Worm (Caenorhabditis elegans): ENCODE results near the gene unc-7.

Gene unc-7

DNA sequence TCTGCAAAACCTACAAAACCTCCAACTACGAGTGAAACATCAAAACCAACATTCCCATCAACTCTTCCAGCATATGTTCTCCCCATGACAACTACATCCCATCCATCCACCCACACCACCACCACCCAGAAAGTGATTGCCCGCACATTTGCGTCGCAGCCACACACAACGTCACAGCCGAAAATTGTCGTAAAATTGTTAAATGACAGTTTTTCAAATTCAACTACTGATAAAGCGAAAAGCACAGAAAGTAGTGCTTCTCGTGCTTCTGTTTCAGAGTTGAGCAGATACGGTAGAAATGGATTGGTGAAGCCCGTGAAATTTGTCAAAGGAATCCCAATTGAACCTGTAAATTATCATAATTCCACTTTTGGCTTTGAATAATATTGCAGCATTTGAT is 59.8 kb downstream of the unc-7 start:
- TF ChIP-seq nhr-237 (tag; optimal IDR thresholded peaks at IDR 0.05) (no peak), elt-2 (tag; optimal IDR thresholded peaks at IDR 0.05) (peak; percentile 50)

DNA sequence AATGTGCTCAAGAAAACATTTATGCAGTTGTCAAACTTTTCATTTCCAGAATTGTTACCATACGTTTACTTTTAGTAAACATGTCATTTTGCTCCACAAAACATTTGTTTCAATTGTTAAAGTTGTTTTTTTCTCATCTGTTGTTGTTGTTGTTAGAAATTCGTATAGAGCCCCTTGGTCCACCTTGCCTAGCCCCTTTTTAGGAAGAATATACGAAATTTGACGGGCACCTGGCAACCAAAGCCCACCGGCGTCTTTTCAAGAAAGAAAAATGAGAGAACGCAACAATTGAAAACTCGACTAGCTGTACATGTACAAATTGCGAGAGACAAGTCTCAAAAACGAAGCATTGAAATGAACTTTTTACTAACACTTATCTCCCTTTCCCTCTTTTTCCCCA is 63.1 kb downstream of the unc-7 start, which contains the start of gene F09B12.5:
Gene F09B12.5 (plus strand): TSS at position 301 of the 400 bp plus-strand sequence.
- TF ChIP-seq hmg-11 (tag; optimal IDR thresholded peaks at IDR 0.05): no peak
- no peak for TF ChIP-seq pha-4 (tag; optimal IDR thresholded peaks at IDR 0.05)
- no peak for TF ChIP-seq elt-3 (tag; optimal IDR thresholded peaks at IDR 0.05)
- TF ChIP-seq eor-1 (tag; optimal IDR thresholded peaks at IDR 0.05): no peak
- TF ChIP-seq skn-1 (tag; optimal IDR thresholded peaks at IDR 0.05): no peak
- no peak for TF ChIP-seq egl-5 (tag; optimal IDR thresholded peaks at IDR 0.05)
- no peak for TF ChIP-seq ceh-82 (tag; optimal IDR thresholded peaks at IDR 0.05)
- no peak for TF ChIP-seq lin-39 (tag; optimal IDR thresholded peaks at IDR 0.05)
- no peak for TF ChIP-seq aly-2 (tag; optimal IDR thresholded peaks at IDR 0.05)

DNA sequence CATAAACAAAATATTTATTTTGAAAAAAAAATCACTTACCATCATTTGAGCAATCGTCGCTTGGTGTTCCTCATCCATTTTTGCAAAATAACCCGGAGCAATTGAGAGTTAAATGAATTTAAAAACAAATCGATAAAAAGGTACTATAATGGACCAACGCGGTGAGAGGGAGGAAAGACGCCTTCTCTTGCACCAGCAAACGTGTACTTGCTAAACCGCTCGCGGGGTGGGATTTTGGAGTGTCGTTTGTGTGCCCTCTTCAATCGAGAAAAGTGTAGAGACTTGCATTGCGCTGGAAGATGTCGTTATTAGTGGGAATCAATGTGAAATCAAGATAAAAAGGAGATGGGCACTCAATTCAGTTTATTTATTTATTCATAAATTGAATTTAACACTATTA is 63.7 kb downstream of the unc-7 start, which contains the start of gene H40L08.1:
Gene H40L08.1 (minus strand): TSS at position 292 of the 400 bp plus-strand sequence.
- TF ChIP-seq nhr-237 (tag; optimal IDR thresholded peaks at IDR 0.05) (no peak), elt-2 (tag; optimal IDR thresholded peaks at IDR 0.05) (peak; percentile 15), snpc-4 (tag; optimal IDR thresholded peaks at IDR 0.05) (peak; percentile 42), hmg-11 (tag; optimal IDR thresholded peaks at IDR 0.05) (peak; percentile 63), mdl-1 (tag; optimal IDR thresholded peaks at IDR 0.05) (no peak), nfya-1 (tag; optimal IDR thresholded peaks at IDR 0.05; ENCODE audit: insufficient read depth) (peak; percentile 32)

DNA sequence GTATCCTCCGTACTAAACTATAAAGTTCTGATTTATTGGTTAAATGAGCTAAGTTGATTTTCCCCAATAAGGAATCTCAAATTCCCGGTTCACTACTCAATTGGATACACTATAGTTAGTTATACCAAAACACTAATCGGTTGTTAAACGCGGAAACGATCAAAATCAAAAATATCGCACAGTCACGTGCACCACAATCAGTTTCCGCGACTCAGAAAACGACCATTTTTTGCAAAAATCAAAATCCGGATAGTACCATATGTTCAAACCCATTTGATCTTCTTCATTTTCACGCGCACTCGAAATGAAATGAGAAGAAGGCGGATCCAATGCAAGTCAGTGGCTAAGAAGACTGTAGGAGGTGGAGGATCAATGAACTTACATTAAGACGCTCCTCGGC is 66.1 kb downstream of the unc-7 start:
- TF ChIP-seq nhr-43 (tag; optimal IDR thresholded peaks at IDR 0.05; ENCODE audit: poor library complexity, severe bottlenecking) (peak; percentile 45), ama-1 (optimal IDR thresholded peaks at IDR 0.05) (peak; percentile 30), lin-15B (tag; optimal IDR thresholded peaks at IDR 0.05) (no peak), nhr-28 (tag; optimal IDR thresholded peaks at IDR 0.05) (no peak)

DNA sequence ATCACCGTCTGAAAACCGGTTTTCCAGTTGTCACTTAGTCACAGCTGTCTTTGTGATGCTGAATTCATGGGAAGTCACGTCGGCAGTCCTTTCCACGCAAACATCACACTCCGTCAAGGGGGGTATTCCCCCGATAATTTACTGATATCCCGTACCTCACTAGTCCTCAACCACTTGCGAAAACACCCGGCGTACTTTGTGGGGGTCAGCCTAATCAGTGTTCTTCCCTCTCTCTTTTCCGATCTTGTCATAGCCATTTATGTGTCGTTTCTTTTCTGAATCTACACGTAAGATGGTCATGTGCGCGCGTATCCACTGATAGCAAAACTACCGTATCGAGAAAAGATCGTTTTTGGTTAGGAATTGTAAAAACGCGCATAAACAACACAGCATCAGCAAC is 68.1 kb downstream of the unc-7 start:
- TF ChIP-seq nhr-23 (tag; optimal IDR thresholded peaks at IDR 0.05) (peak; percentile 71), nhr-43 (tag; optimal IDR thresholded peaks at IDR 0.05; ENCODE audit: poor library complexity, severe bottlenecking) (peak; percentile 86), eor-1 (tag; optimal IDR thresholded peaks at IDR 0.05) (no peak), nhr-25 (tag; optimal IDR thresholded peaks at IDR 0.05) (peak; percentile 81), elt-3 (tag; optimal IDR thresholded peaks at IDR 0.05) (peak in 2 of 3 experiments; percentile 16 to 62), lin-39 (tag; optimal IDR thresholded peaks at IDR 0.05) (no peak), tbx-2 (tag; optimal IDR thresholded peaks at IDR 0.05) (peak; percentile 50)

DNA sequence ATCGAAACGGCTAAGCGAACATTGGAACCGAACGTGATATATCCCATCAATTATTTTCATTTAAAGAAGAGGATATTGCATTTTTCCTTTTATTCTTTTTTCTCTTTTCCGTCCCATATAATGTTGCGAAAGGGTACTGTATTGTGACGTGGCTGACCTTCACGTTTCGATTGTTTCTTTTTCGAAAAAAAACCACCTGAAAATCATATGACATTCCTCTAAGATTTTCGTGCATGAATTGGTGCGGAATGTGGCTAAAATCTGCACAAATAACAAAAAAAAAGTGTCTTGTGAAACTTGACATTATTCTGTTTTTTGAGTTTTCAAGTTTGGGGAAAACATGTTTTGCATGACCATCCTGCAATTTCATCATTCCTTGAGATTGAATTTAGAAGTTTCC is 69.3 kb downstream of the unc-7 start:
- no peak for TF ChIP-seq ztf-4 (tag; optimal IDR thresholded peaks at IDR 0.05)
- peak; percentile 2 for TF ChIP-seq ama-1 (optimal IDR thresholded peaks at IDR 0.05)
- no peak for TF ChIP-seq ztf-11 (tag; optimal IDR thresholded peaks at IDR 0.05)
- no peak for TF ChIP-seq nhr-11 (tag; optimal IDR thresholded peaks at IDR 0.05)
- no peak for TF ChIP-seq fos-1 (tag; optimal IDR thresholded peaks at IDR 0.05)
- TF ChIP-seq skn-1 (tag; optimal IDR thresholded peaks at IDR 0.05): no peak

DNA sequence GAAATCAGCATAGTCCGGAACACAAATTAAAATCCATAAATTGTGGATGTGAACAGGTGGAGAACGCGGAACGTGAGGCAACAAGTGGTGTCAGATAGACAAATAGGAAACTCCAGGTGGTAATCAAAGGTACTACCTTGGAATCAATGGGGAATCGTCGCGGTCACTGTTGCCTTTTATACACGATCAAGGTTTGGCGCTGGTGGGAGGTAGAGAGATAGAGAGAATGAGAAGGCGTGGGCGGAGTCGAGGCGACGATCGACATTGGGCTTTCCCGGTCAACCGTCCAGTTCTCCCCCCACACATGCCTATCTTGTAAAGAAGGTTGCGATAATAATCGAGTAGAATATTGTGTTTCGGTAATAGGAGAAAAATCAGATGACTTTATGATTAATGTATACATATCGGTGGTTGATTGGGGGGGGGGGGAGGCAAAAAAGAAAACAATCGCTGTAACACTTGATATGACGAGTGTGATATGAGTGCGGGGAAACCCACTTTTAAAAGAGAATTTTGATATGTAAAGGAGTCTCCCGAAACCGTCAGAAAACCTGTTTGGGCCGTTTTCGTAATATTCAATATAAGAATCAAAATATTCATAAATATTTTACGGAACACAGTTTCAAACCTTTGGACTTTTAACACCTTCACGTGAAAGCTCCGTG is 69.8 kb downstream of the unc-7 start, which contains the start of the genes H40L08.8, H40L08.2 and H40L08.7:
Gene H40L08.8 (minus strand): TSS at position 37 of the 665 bp plus-strand sequence.
Gene H40L08.2 (minus strand): TSS at position 148 of the 665 bp plus-strand sequence.
Gene H40L08.7 (minus strand): TSS at position 148 of the 665 bp plus-strand sequence.
- TF ChIP-seq fos-1 (tag; optimal IDR thresholded peaks at IDR 0.05) (no peak), snpc-4 (tag; optimal IDR thresholded peaks at IDR 0.05) (peak; percentile 5), daf-12 (tag; optimal IDR thresholded peaks at IDR 0.05) (no peak), ama-1 (optimal IDR thresholded peaks at IDR 0.05) (peak; percentile 90), hmg-11 (tag; optimal IDR thresholded peaks at IDR 0.05) (no peak), elt-3 (tag; optimal IDR thresholded peaks at IDR 0.05) (peak in 1 of 3 experiments; percentile 43), nhr-23 (tag; optimal IDR thresholded peaks at IDR 0.05) (peak; percentile 79), nhr-67 (tag; optimal IDR thresholded peaks at IDR 0.05) (no peak), aly-2 (tag; optimal IDR thresholded peaks at IDR 0.05) (no peak), ZK546.5 (tag; optimal IDR thresholded peaks at IDR 0.05) (no peak), ztf-11 (tag; optimal IDR thresholded peaks at IDR 0.05) (no peak), R02D3.7 (tag; optimal IDR thresholded peaks at IDR 0.05) (no peak), nhr-77 (tag; optimal IDR thresholded peaks at IDR 0.05) (no peak), nhr-43 (tag; optimal IDR thresholded peaks at IDR 0.05; ENCODE audit: poor library complexity, severe bottlenecking) (peak; percentile 61), nhr-76 (tag; optimal IDR thresholded peaks at IDR 0.05) (no peak), mdl-1 (tag; optimal IDR thresholded peaks at IDR 0.05) (no peak), eor-1 (tag; optimal IDR thresholded peaks at IDR 0.05) (no peak), elt-1 (tag; optimal IDR thresholded peaks at IDR 0.05) (peak; percentile 30), elt-2 (tag; optimal IDR thresholded peaks at IDR 0.05) (no peak), egl-27 (tag; optimal IDR thresholded peaks at IDR 0.05) (no peak), nhr-25 (tag; optimal IDR thresholded peaks at IDR 0.05) (peak; percentile 77), unc-62 (GFP tag; optimal IDR thresholded peaks at IDR 0.05) (no peak), ceh-28 (tag; optimal IDR thresholded peaks at IDR 0.05) (peak; percentile 6), nhr-237 (tag; optimal IDR thresholded peaks at IDR 0.05) (no peak), pqm-1 (tag; optimal IDR thresholded peaks at IDR 0.05) (no peak), tbx-2 (tag; optimal IDR thresholded peaks at IDR 0.05) (no peak), nhr-12 (tag; optimal IDR thresholded peaks at IDR 0.05) (no peak), lsy-12 (tag; optimal IDR thresholded peaks at IDR 0.05) (no peak)

Data from whole organism, L3 larva.